Worm (Caenorhabditis elegans) whole organism, L4 larva: Measurements from ENCODE around the gene nhr-9.

Source experiments
- D1046.2 ChIP-seq: fragments of 200-800 bp; sonication (Bioruptor generic); IDR thresholded peaks from 2 replicates; pipeline ENCODE4 v1.3.6; 2022; ENCODE audit warnings: missing genetic modification characterization, missing compliant biosample characterization
- F10B5.3 ChIP-seq: sonication (generic microtip); optimal IDR thresholded peaks from 2 replicates; lab custom pipeline; 2016; ENCODE audit warnings: mild to moderate bottlenecking, missing genetic modification characterization, missing compliant biosample characterization
- R02D3.7 ChIP-seq: fragments of 150-350 bp; sonication (generic microtip); optimal IDR thresholded peaks from 3 replicates; lab custom pipeline; 2014; ENCODE audit warnings: missing biosample characterization, missing genetic modification characterization
- Y105C5A.15 ChIP-seq: fragments of 200-800 bp; sonication (Bioruptor generic); IDR thresholded peaks from 2 replicates; pipeline ENCODE4 v1.3.6; 2022; ENCODE audit warnings: missing genetic modification characterization, missing compliant biosample characterization
- Y48G9A.11 ChIP-seq: fragments of 200-800 bp; sonication (Bioruptor generic); IDR thresholded peaks from 2 replicates; pipeline ENCODE4 v1.3.6; 2022; ENCODE audit warnings: missing genetic modification reagents, missing genetic modification characterization, missing compliant biosample characterization
- Y75B8A.6 ChIP-seq: fragments of 200-800 bp; sonication (Bioruptor generic); IDR thresholded peaks from 2 replicates; pipeline ENCODE4 v1.3.6; 2022; ENCODE audit warnings: missing genetic modification reagents, missing genetic modification characterization, missing compliant biosample characterization
- ZK337.2 ChIP-seq: fragments of 200-800 bp; sonication (Bioruptor generic); IDR thresholded peaks from 2 replicates; pipeline ENCODE4 v1.3.6; 2022; ENCODE audit warnings: missing genetic modification reagents, missing genetic modification characterization, missing compliant biosample characterization
- ZK546.5 ChIP-seq, 2 experiments: sonication (generic microtip); optimal IDR thresholded peaks; 2 replicates each; lab custom pipeline; 2017; ENCODE audit warnings: missing biosample characterization in 2 of 2, missing genetic modification characterization in 2 of 2
- aha-1 ChIP-seq: fragments of 150-350 bp; peaks from one replicate; lab custom pipeline; 2014; ENCODE audit warnings: missing biosample characterization, missing genetic modification characterization
- aly-2 ChIP-seq: sonication (generic microtip); optimal IDR thresholded peaks from 2 replicates; lab custom pipeline; 2018; ENCODE audit warnings: missing biosample characterization, missing genetic modification characterization
- ama-1 ChIP-seq: fragments of 150-350 bp; optimal IDR thresholded peaks from 2 replicates; lab custom pipeline; 2014; ENCODE audit warnings: inconsistent platforms, mixed read lengths
- arid-1 ChIP-seq: fragments of 200-800 bp; sonication (Bioruptor generic); conservative IDR thresholded peaks from 2 replicates; pipeline ENCODE4 v1.3.6; 2022; ENCODE audit warnings: missing genetic modification reagents, missing genetic modification characterization, missing compliant biosample characterization
- ceh-28 ChIP-seq: fragments of 150-350 bp; optimal IDR thresholded peaks from 2 replicates; lab custom pipeline; 2014; ENCODE audit warnings: missing biosample characterization, missing genetic modification reagents, missing genetic modification characterization
- ceh-44 ChIP-seq: fragments of 200-800 bp; sonication (Bioruptor generic); IDR thresholded peaks from 2 replicates; pipeline ENCODE4 v1.3.6; 2022; ENCODE audit warnings: missing genetic modification reagents, missing genetic modification characterization, missing compliant biosample characterization
- cey-2 ChIP-seq: sonication (generic microtip); optimal IDR thresholded peaks from 3 replicates; lab custom pipeline; 2017; ENCODE audit warnings: missing genetic modification characterization, mild to moderate bottlenecking, missing compliant biosample characterization, antibody characterized with exemption, borderline replicate concordance; ENCODE audit not compliant: insufficient read depth
- ctbp-1 ChIP-seq: fragments of 200-800 bp; sonication (Bioruptor generic); IDR thresholded peaks from 2 replicates; pipeline ENCODE4 v1.3.6; 2022; ENCODE audit warnings: missing genetic modification reagents, missing genetic modification characterization, missing compliant biosample characterization
- dve-1 ChIP-seq: sonication (generic microtip); optimal IDR thresholded peaks from 2 replicates; lab custom pipeline; 2017; ENCODE audit warnings: antibody characterized with exemption, mild to moderate bottlenecking, missing genetic modification characterization, missing compliant biosample characterization; ENCODE audit not compliant: insufficient read depth
- egl-43 ChIP-seq: fragments of 200-800 bp; sonication (Bioruptor generic); IDR thresholded peaks from 2 replicates; pipeline ENCODE4 v1.3.6; 2022; ENCODE audit warnings: missing genetic modification reagents, missing genetic modification characterization, missing compliant biosample characterization
- gei-8 ChIP-seq: fragments of 200-800 bp; sonication (Bioruptor generic); optimal IDR thresholded peaks from 2 replicates; lab custom pipeline; 2018; ENCODE audit warnings: mild to moderate bottlenecking, missing genetic modification characterization, missing compliant biosample characterization
- hlh-11 ChIP-seq: fragments of 200-800 bp; sonication (Bioruptor generic); optimal IDR thresholded peaks from 2 replicates; lab custom pipeline; 2018; ENCODE audit warnings: mild to moderate bottlenecking, missing genetic modification characterization, missing compliant biosample characterization
- hmg-1.1 ChIP-seq: fragments of 200-800 bp; sonication (Bioruptor generic); IDR thresholded peaks from 2 replicates; pipeline ENCODE4 v1.3.6; 2022; ENCODE audit warnings: missing genetic modification reagents, missing genetic modification characterization, missing compliant biosample characterization
- lin-38 ChIP-seq: fragments of 200-800 bp; sonication (Bioruptor generic); IDR thresholded peaks from 2 replicates; pipeline ENCODE4 v1.3.6; 2022; ENCODE audit warnings: missing genetic modification reagents, missing genetic modification characterization, missing compliant biosample characterization
- lir-3 ChIP-seq: sonication (generic microtip); optimal IDR thresholded peaks from 2 replicates; lab custom pipeline; 2016; ENCODE audit warnings: mild to moderate bottlenecking, missing genetic modification characterization, missing compliant biosample characterization
- madf-9 ChIP-seq: fragments of 200-800 bp; sonication (Bioruptor generic); conservative IDR thresholded peaks from 2 replicates; pipeline ENCODE4 v1.3.6; 2022; ENCODE audit warnings: missing genetic modification reagents, missing genetic modification characterization, missing compliant biosample characterization
- mdl-1 ChIP-seq, 2 experiments: fragments of 150-350 bp in 1 of 2; sonication (generic microtip) in 1 of 2; optimal IDR thresholded peaks; 2 replicates each; lab custom pipeline; 2014 to 2017; ENCODE audit warnings: missing biosample characterization in 2 of 2, missing genetic modification characterization in 2 of 2
- mep-1 ChIP-seq: fragments of 150-350 bp; sonication (generic microtip); optimal IDR thresholded peaks from 3 replicates; lab custom pipeline; 2014; ENCODE audit warnings: missing biosample characterization, missing genetic modification characterization
- mxl-2 ChIP-seq: fragments of 200-800 bp; sonication (Bioruptor generic); conservative IDR thresholded peaks from 2 replicates; pipeline ENCODE4 v1.3.6; 2022; ENCODE audit warnings: missing genetic modification reagents, missing genetic modification characterization, missing compliant biosample characterization
- mxl-3 ChIP-seq: fragments of 200-800 bp; sonication (Bioruptor generic); optimal IDR thresholded peaks from 2 replicates; lab custom pipeline; 2018; ENCODE audit warnings: mild to moderate bottlenecking, missing genetic modification characterization, missing compliant biosample characterization
- nhr-11 ChIP-seq: fragments of 150-350 bp; optimal IDR thresholded peaks from 2 replicates; lab custom pipeline; 2014; ENCODE audit warnings: missing biosample characterization, missing genetic modification characterization
- nhr-237 ChIP-seq: sonication (generic microtip); optimal IDR thresholded peaks from 2 replicates; lab custom pipeline; 2017; ENCODE audit warnings: missing biosample characterization, missing genetic modification characterization
- nhr-28 ChIP-seq: fragments of 150-350 bp; optimal IDR thresholded peaks from 2 replicates; lab custom pipeline; 2014; ENCODE audit warnings: missing biosample characterization, missing genetic modification characterization
- nhr-41 ChIP-seq: fragments of 200-800 bp; sonication (Bioruptor generic); IDR thresholded peaks from 2 replicates; pipeline ENCODE4 v1.3.6; 2022; ENCODE audit warnings: missing genetic modification reagents, missing genetic modification characterization, missing compliant biosample characterization
- nhr-76 ChIP-seq: fragments of 150-350 bp; optimal IDR thresholded peaks from 2 replicates; lab custom pipeline; 2014; ENCODE audit warnings: missing biosample characterization, missing genetic modification characterization
- saeg-2 ChIP-seq: fragments of 200-800 bp; sonication (Bioruptor generic); IDR thresholded peaks from 2 replicates; pipeline ENCODE4 v1.3.6; 2022; ENCODE audit warnings: missing genetic modification reagents, missing genetic modification characterization, missing compliant biosample characterization
- sdz-12 ChIP-seq: fragments of 200-800 bp; sonication (Bioruptor generic); optimal IDR thresholded peaks from 2 replicates; lab custom pipeline; 2018; ENCODE audit warnings: mild to moderate bottlenecking, missing genetic modification characterization, missing compliant biosample characterization
- set-16 ChIP-seq: fragments of 200-800 bp; sonication (Bioruptor generic); IDR thresholded peaks from 2 replicates; pipeline ENCODE4 v1.3.6; 2022; ENCODE audit warnings: missing genetic modification reagents, missing genetic modification characterization, missing compliant biosample characterization
- skn-1 ChIP-seq: fragments of 150-350 bp; optimal IDR thresholded peaks from 2 replicates; lab custom pipeline; 2014; ENCODE audit warnings: missing biosample characterization, missing genetic modification characterization
- snpc-1.2 ChIP-seq: fragments of 200-800 bp; sonication (Bioruptor generic); IDR thresholded peaks from 2 replicates; pipeline ENCODE4 v1.3.6; 2022; ENCODE audit warnings: missing genetic modification reagents, missing genetic modification characterization, missing compliant biosample characterization
- spr-3 ChIP-seq: fragments of 200-800 bp; sonication (Bioruptor generic); optimal IDR thresholded peaks from 2 replicates; lab custom pipeline; 2018; ENCODE audit warnings: mild to moderate bottlenecking, missing genetic modification characterization, missing compliant biosample characterization
- tag-97 ChIP-seq: fragments of 200-800 bp; sonication (Bioruptor generic); IDR thresholded peaks from 2 replicates; pipeline ENCODE4 v1.3.6; 2022; ENCODE audit warnings: missing genetic modification characterization, missing compliant biosample characterization
- zag-1 ChIP-seq: fragments of 150-350 bp; optimal IDR thresholded peaks from 2 replicates; lab custom pipeline; 2014; ENCODE audit warnings: missing biosample characterization, missing genetic modification characterization
- zip-2 ChIP-seq: fragments of 150-350 bp; optimal IDR thresholded peaks from 2 replicates; lab custom pipeline; 2014; ENCODE audit warnings: missing biosample characterization, missing genetic modification characterization
- ztf-11 ChIP-seq: fragments of 150-350 bp; optimal IDR thresholded peaks from 2 replicates; lab custom pipeline; 2014; ENCODE audit warnings: missing biosample characterization, missing genetic modification characterization

nhr-9 gene

DNA sequence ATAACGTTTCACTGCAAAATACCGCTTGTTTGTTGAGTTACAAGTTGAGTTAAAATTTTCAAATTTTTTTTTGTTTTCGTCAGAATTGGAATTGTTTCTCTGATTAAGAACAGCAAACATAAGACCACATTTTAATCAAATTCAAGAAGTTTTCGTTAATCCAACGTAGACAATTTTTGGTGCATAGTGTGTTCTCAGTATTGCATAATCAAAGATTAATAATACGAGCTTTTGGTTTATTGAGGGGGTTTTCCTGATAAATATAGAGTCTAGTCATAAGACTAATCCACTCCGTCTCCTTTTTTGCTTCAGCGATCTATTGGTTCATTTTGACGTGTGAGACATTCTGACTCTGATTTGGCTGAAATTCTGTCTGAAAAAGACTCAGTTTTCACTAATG is at the start of gene nhr-9:
nhr-9 (plus strand) TSS at position 307 of the 400 bp plus-strand sequence.
- TF ChIP-seq mxl-3 (GFP tag; lab: Kevin White, UChicago) = no peak
- no peak for TF ChIP-seq hlh-11 (tag; lab: Kevin White, UChicago)
- TF ChIP-seq nhr-41 = no peak
- no peak for TF ChIP-seq arid-1
- no peak for TF ChIP-seq Y75B8A.6 (GFP tag; lab: Robert Waterston, UW)
- TF ChIP-seq spr-3 (GFP tag; lab: Kevin White, UChicago) = no peak
- no peak for TF ChIP-seq lir-3 (tag; lab: Kevin White, UChicago)
- TF ChIP-seq ZK337.2 (GFP tag; lab: Robert Waterston, UW) = no peak
- no peak for TF ChIP-seq ctbp-1 (GFP tag; lab: Robert Waterston, UW)
- TF ChIP-seq cey-2 (tag; lab: Kevin White, UChicago) = no peak
- no peak for TF ChIP-seq Y105C5A.15
- no peak for TF ChIP-seq nhr-76
- TF ChIP-seq Y48G9A.11 (GFP tag; lab: Robert Waterston, UW) = no peak
- TF ChIP-seq ceh-44 (GFP tag; lab: Robert Waterston, UW) = no peak
- no peak for TF ChIP-seq D1046.2 (GFP tag; lab: Robert Waterston, UW)
- TF ChIP-seq madf-9 (GFP tag; lab: Robert Waterston, UW) = no peak
- no peak for TF ChIP-seq ama-1 (lab: Kevin White, UChicago)
- no peak for TF ChIP-seq zip-2 (tag; lab: Kevin White, UChicago)
- TF ChIP-seq tag-97 (GFP tag; lab: Robert Waterston, UW) = no peak
- no peak for TF ChIP-seq snpc-1.2 (GFP tag; lab: Robert Waterston, UW)

- TF ChIP-seq D1046.2 (GFP tag; lab: Robert Waterston, UW) = no peak
- TF ChIP-seq ceh-28 (tag; lab: Kevin White, UChicago) = no peak
- TF ChIP-seq set-16 (GFP tag; lab: Robert Waterston, UW) = no peak
- no peak for TF ChIP-seq lir-3 (tag; lab: Kevin White, UChicago)
- TF ChIP-seq hmg-1.1 (GFP tag; lab: Robert Waterston, UW) = no peak
- TF ChIP-seq ztf-11 (tag; lab: Kevin White, UChicago) = no peak
- no peak for TF ChIP-seq nhr-11 (tag; lab: Kevin White, UChicago)
- TF ChIP-seq sdz-12 (GFP tag; lab: Kevin White, UChicago) = no peak
- TF ChIP-seq mxl-2 (GFP tag; lab: Robert Waterston, UW) = no peak
These were observed 49.6 kb upstream of the nhr-9 start, which contains the start of gene R01H2.7 for ce11 chrIII:7045643-7046042. TSS of gene R01H2.7 (minus strand) at chrIII:7045743.

- no peak for TF ChIP-seq dve-1 (tag; lab: Kevin White, UChicago)
These were observed 39.0 kb upstream of the nhr-9 start, which contains the start of gene R01H2.2 for ce11 chrIII:7056241-7056640. TSS of gene R01H2.2 (plus strand) at chrIII:7056541.

DNA sequence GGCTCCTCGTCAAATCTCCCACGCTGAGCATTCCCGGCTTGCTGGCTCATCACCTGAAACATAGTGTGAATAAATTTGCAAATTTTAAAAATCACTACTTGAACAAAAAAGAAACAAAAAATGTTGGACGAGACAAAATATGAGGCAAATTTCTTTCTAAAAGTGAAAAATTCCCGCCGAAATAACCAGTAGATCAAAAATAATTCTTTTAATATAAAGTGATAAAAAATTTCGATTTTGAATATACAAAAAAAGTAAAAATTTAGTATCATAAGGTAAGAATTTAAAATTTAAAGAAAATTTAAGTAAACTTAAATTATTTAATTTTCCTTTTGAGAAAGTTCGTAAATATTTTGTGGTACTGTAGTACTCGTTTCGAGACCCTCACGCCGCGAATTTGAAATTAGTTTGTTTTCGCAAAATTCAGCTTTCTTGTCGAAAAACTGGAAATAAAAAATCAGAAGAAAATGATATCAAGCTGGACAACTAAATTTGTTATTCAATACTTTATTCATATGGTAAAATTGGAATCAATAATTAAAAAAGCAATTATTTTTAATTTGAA is 34.6 kb upstream of the nhr-9 start, which contains the start of gene egg-2:
egg-2 (minus strand) TSS at position 53 of the 565 bp plus-strand sequence.
- TF ChIP-seq nhr-28 (tag; lab: Kevin White, UChicago) (no peak), ceh-28 (tag; lab: Kevin White, UChicago) (no peak), ZK546.5 (tag; optimal IDR thresholded peaks at IDR 0.05; lab: Kevin White, UChicago) (no peak), aha-1 (no peak), egl-43 (GFP tag; lab: Robert Waterston, UW) (no peak), F10B5.3 (tag; lab: Kevin White, UChicago) (no peak)

DNA sequence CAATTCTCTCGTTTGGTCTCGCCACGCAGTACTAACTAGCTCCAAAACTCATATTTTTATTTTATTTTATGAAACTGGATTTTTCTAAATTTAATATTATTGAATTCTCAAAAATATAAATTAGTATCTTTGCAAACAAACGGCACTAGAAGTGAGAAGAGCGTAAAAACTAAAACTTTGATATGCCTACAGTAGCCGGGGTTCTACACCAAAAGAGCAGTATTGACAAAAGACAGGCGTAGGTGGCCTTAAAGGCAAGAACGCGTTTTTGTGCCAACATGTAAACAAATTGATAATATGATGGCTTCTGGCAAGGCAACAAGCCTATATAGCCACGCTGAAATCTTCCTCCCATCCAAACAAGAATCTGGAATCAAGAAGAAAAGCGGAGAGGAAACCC is 32.7 kb upstream of the nhr-9 start, which contains the start of gene R01H2.1:
R01H2.1 (plus strand) TSS at position 301 of the 400 bp plus-strand sequence.
- no peak for TF ChIP-seq mdl-1 (tag; optimal IDR thresholded peaks at IDR 0.05; lab: Kevin White, UChicago)
- TF ChIP-seq gei-8 (GFP tag; lab: Kevin White, UChicago) = no peak
- no peak for TF ChIP-seq mep-1 (tag; lab: Kevin White, UChicago)
- TF ChIP-seq lir-3 (tag; lab: Kevin White, UChicago) = no peak
- TF ChIP-seq aly-2 = no peak
- TF ChIP-seq nhr-237 = no peak
- TF ChIP-seq saeg-2 (GFP tag; lab: Robert Waterston, UW) = no peak
- TF ChIP-seq ZK337.2 (GFP tag; lab: Robert Waterston, UW) = no peak
- no peak for TF ChIP-seq lin-38 (GFP tag; lab: Robert Waterston, UW)
- no peak for TF ChIP-seq aha-1
- TF ChIP-seq zag-1 (tag; lab: Kevin White, UChicago) = no peak
- no peak for TF ChIP-seq dve-1 (tag; lab: Kevin White, UChicago)
- no peak for TF ChIP-seq R02D3.7 (tag; lab: Kevin White, UChicago)
- TF ChIP-seq skn-1 = no peak
- no peak for TF ChIP-seq mxl-2 (GFP tag; lab: Robert Waterston, UW)
- no peak for TF ChIP-seq Y48G9A.11 (GFP tag; lab: Robert Waterston, UW)
- TF ChIP-seq F10B5.3 (tag; lab: Kevin White, UChicago) = no peak
- TF ChIP-seq zip-2 (tag; lab: Kevin White, UChicago) = no peak
